Worm (Caenorhabditis elegans) whole organism, mixed stage, embryonic: ENCODE measurements around the gene R04B5.11.

Experiments
- M03D4.4 ChIP-seq: sonication (generic microtip); optimal IDR thresholded peaks from 2 replicates; lab custom pipeline; 2017; ENCODE audit warnings: mild to moderate bottlenecking, missing genetic modification characterization, missing compliant biosample characterization
- bed-3 ChIP-seq: fragments of 200-800 bp; sonication (Bioruptor generic); optimal IDR thresholded peaks from 3 replicates; lab custom pipeline; 2018; ENCODE audit warnings: mild to moderate bottlenecking, missing genetic modification characterization, moderate library complexity, missing compliant biosample characterization
- ceh-39 ChIP-seq: fragments of 150-350 bp; optimal IDR thresholded peaks from 2 replicates; lab custom pipeline; 2014; ENCODE audit warnings: missing biosample characterization, missing genetic modification characterization
- ceh-43 ChIP-seq: fragments of 200-800 bp; sonication (Bioruptor generic); optimal IDR thresholded peaks from 2 replicates; lab custom pipeline; 2018; ENCODE audit warnings: mild to moderate bottlenecking, missing genetic modification characterization, moderate library complexity, missing compliant biosample characterization
- ces-1 ChIP-seq: fragments of 150-350 bp; optimal IDR thresholded peaks from 2 replicates; lab custom pipeline; 2014; ENCODE audit warnings: missing biosample characterization, missing genetic modification reagents, missing genetic modification characterization
- cnd-1 ChIP-seq: fragments of 200-800 bp; sonication (Bioruptor generic); optimal IDR thresholded peaks from 2 replicates; lab custom pipeline; 2018; ENCODE audit warnings: mild to moderate bottlenecking, missing genetic modification characterization, missing compliant biosample characterization
- elt-3 ChIP-seq: fragments of 150-350 bp; optimal IDR thresholded peaks from 2 replicates; lab custom pipeline; 2014; ENCODE audit warnings: missing biosample characterization, missing genetic modification characterization
- flh-1 ChIP-seq: fragments of 200-800 bp; sonication (Bioruptor generic); optimal IDR thresholded peaks from 2 replicates; lab custom pipeline; 2018; ENCODE audit warnings: mild to moderate bottlenecking, missing genetic modification characterization, moderate library complexity, missing compliant biosample characterization
- ham-2 ChIP-seq: fragments of 200-800 bp; sonication (Bioruptor generic); optimal IDR thresholded peaks from 2 replicates; lab custom pipeline; 2018; ENCODE audit warnings: mild to moderate bottlenecking, missing genetic modification characterization, missing compliant biosample characterization
- hlh-1 ChIP-seq: fragments of 150-350 bp; optimal IDR thresholded peaks from 2 replicates; lab custom pipeline; 2014; ENCODE audit warnings: missing biosample characterization, missing genetic modification reagents, missing genetic modification characterization
- lin-13 ChIP-seq: fragments of 150-350 bp; optimal IDR thresholded peaks from 2 replicates; lab custom pipeline; 2014; ENCODE audit warnings: missing biosample characterization, missing genetic modification characterization
- lin-32 ChIP-seq: fragments of 200-800 bp; sonication (Bioruptor generic); optimal IDR thresholded peaks from 2 replicates; lab custom pipeline; 2018; ENCODE audit warnings: mild to moderate bottlenecking, missing genetic modification characterization, missing compliant biosample characterization
- mab-5 ChIP-seq: fragments of 150-350 bp; optimal IDR thresholded peaks from 2 replicates; lab custom pipeline; 2014; ENCODE audit warnings: missing biosample characterization, missing genetic modification characterization
- mep-1 ChIP-seq: fragments of 150-350 bp; optimal IDR thresholded peaks from 2 replicates; lab custom pipeline; 2017; ENCODE audit warnings: missing biosample characterization, missing genetic modification reagents, missing genetic modification characterization, inconsistent platforms
- mls-2 ChIP-seq: sonication (generic microtip); optimal IDR thresholded peaks from 2 replicates; lab custom pipeline; 2016; ENCODE audit warnings: mild to moderate bottlenecking, missing genetic modification characterization, moderate library complexity, missing compliant biosample characterization
- nhr-12 ChIP-seq: fragments of 150-350 bp; optimal IDR thresholded peaks from 2 replicates; lab custom pipeline; 2014; ENCODE audit warnings: missing biosample characterization, missing genetic modification characterization
- nhr-2 ChIP-seq: fragments of 150-350 bp; optimal IDR thresholded peaks from 2 replicates; lab custom pipeline; 2014; ENCODE audit warnings: missing biosample characterization, missing genetic modification characterization
- nhr-237 ChIP-seq: fragments of 150-350 bp; optimal IDR thresholded peaks from 2 replicates; lab custom pipeline; 2014; ENCODE audit warnings: missing biosample characterization, missing genetic modification characterization
- nhr-28 ChIP-seq: fragments of 150-350 bp; optimal IDR thresholded peaks from 2 replicates; lab custom pipeline; 2014; ENCODE audit warnings: missing biosample characterization, missing genetic modification characterization
- nhr-76 ChIP-seq: sonication (generic microtip); optimal IDR thresholded peaks from 2 replicates; lab custom pipeline; 2017; ENCODE audit warnings: missing biosample characterization, missing genetic modification characterization
- pha-4 ChIP-seq: fragments of 150-350 bp; optimal IDR thresholded peaks from 2 replicates; lab custom pipeline; 2018; ENCODE audit warnings: missing biosample characterization, missing genetic modification reagents, missing genetic modification characterization
- sem-2 ChIP-seq: fragments of 200-800 bp; sonication (Bioruptor generic); optimal IDR thresholded peaks from 2 replicates; lab custom pipeline; 2018; ENCODE audit warnings: mild to moderate bottlenecking, missing genetic modification characterization, missing compliant biosample characterization
- snpc-4 ChIP-seq: fragments of 150-350 bp; optimal IDR thresholded peaks from 2 replicates; lab custom pipeline; 2014; ENCODE audit warnings: missing biosample characterization, missing genetic modification characterization
- sptf-1 ChIP-seq: sonication (generic microtip); optimal IDR thresholded peaks from 2 replicates; lab custom pipeline; 2017; ENCODE audit warnings: mild to moderate bottlenecking, missing genetic modification characterization, moderate library complexity, missing compliant biosample characterization
- tbx-8 ChIP-seq: fragments of 200-800 bp; sonication (Bioruptor generic); optimal IDR thresholded peaks from 2 replicates; lab custom pipeline; 2018; ENCODE audit warnings: mild to moderate bottlenecking, missing genetic modification characterization, moderate library complexity, missing compliant biosample characterization
- unc-120 ChIP-seq: sonication (generic microtip); optimal IDR thresholded peaks from 2 replicates; lab custom pipeline; 2017; ENCODE audit warnings: missing genetic modification characterization, missing compliant biosample characterization; ENCODE audit not compliant: poor library complexity, severe bottlenecking
- unc-39 ChIP-seq: fragments of 150-350 bp; optimal IDR thresholded peaks from 2 replicates; lab custom pipeline; 2014; ENCODE audit warnings: missing biosample characterization, missing genetic modification characterization
- unc-62 ChIP-seq: fragments of 150-350 bp; optimal IDR thresholded peaks from 2 replicates; lab custom pipeline; 2014; ENCODE audit warnings: missing biosample characterization, missing genetic modification reagents, missing genetic modification characterization
- zip-8 ChIP-seq: fragments of 150-350 bp; optimal IDR thresholded peaks from 2 replicates; lab custom pipeline; 2014; ENCODE audit warnings: missing biosample characterization, missing genetic modification characterization
- ztf-11 ChIP-seq: fragments of 150-350 bp; optimal IDR thresholded peaks from 2 replicates; lab custom pipeline; 2014; ENCODE audit warnings: missing biosample characterization, missing genetic modification characterization

R04B5.11 gene

ce11 chrV:10072721-10073120, 18.3 kb downstream of the R04B5.11 start:
- TF ChIP-seq bed-3 (GFP tag; lab: Kevin White, UChicago) (no peak), nhr-28 (tag; lab: Kevin White, UChicago) (no peak), nhr-2 (tag; lab: Kevin White, UChicago) (no peak)

- TF ChIP-seq mab-5 (tag; lab: Kevin White, UChicago): no peak
- TF ChIP-seq zip-8 (tag; lab: Kevin White, UChicago): no peak
- no peak for TF ChIP-seq lin-32 (GFP tag; lab: Kevin White, UChicago)
- TF ChIP-seq ces-1 (GFP tag; lab: Kevin White, UChicago): no peak
- no peak for TF ChIP-seq unc-62 (GFP tag; lab: Kevin White, UChicago)
- TF ChIP-seq ceh-43: no peak
- no peak for TF ChIP-seq nhr-28 (tag; lab: Kevin White, UChicago)
- no peak for TF ChIP-seq hlh-1
- TF ChIP-seq lin-13: no peak
- TF ChIP-seq pha-4 (tag; lab: Kevin White, UChicago): no peak
- TF ChIP-seq flh-1 (GFP tag; lab: Kevin White, UChicago): no peak
- no peak for TF ChIP-seq sem-2 (GFP tag; lab: Kevin White, UChicago)
- TF ChIP-seq nhr-12 (tag; lab: Kevin White, UChicago): no peak
- no peak for TF ChIP-seq snpc-4 (tag; lab: Kevin White, UChicago)
- no peak for TF ChIP-seq mep-1 (tag; lab: Kevin White, UChicago)
- no peak for TF ChIP-seq sptf-1
These were observed 20.5 kb downstream of the R04B5.11 start, which contains the start of gene nhr-192 for ce11 chrV:10070541-10070940. TSS of gene nhr-192 (minus strand) at chrV:10070641.

ce11 chrV:10066769-10067168, 24.3 kb downstream of the R04B5.11 start, which contains the start of gene npr-39:
TSS of gene npr-39 (plus strand) at chrV:10067069.
- TF ChIP-seq hlh-1 (no peak), ceh-43 (no peak), tbx-8 (GFP tag; lab: Kevin White, UChicago) (no peak), nhr-237 (tag; lab: Kevin White, UChicago) (no peak), elt-3 (tag; lab: Kevin White, UChicago) (no peak), cnd-1 (tag; lab: Kevin White, UChicago) (no peak), zip-8 (tag; lab: Kevin White, UChicago) (no peak), nhr-76 (tag; lab: Kevin White, UChicago) (no peak), ham-2 (no peak), lin-13 (no peak), unc-39 (no peak), mep-1 (tag; lab: Kevin White, UChicago) (no peak), snpc-4 (tag; lab: Kevin White, UChicago) (no peak), ceh-39 (tag; lab: Kevin White, UChicago) (no peak), unc-62 (GFP tag; lab: Kevin White, UChicago) (no peak), nhr-12 (tag; lab: Kevin White, UChicago) (no peak)

- TF ChIP-seq M03D4.4: no peak
- no peak for TF ChIP-seq pha-4 (tag; lab: Kevin White, UChicago)
- TF ChIP-seq ztf-11 (tag; lab: Kevin White, UChicago): no peak
- TF ChIP-seq nhr-2 (tag; lab: Kevin White, UChicago): no peak
- TF ChIP-seq mls-2: no peak
- TF ChIP-seq ham-2: no peak
- no peak for TF ChIP-seq lin-32 (GFP tag; lab: Kevin White, UChicago)
- TF ChIP-seq snpc-4 (tag; lab: Kevin White, UChicago): no peak
- no peak for TF ChIP-seq mep-1 (tag; lab: Kevin White, UChicago)
- TF ChIP-seq unc-120: no peak
- no peak for TF ChIP-seq unc-62 (GFP tag; lab: Kevin White, UChicago)
These were observed 25.4 kb downstream of the R04B5.11 start for ce11 chrV:10065679-10066078.

- no peak for TF ChIP-seq snpc-4 (tag; lab: Kevin White, UChicago)
- TF ChIP-seq bed-3 (GFP tag; lab: Kevin White, UChicago): no peak
- no peak for TF ChIP-seq lin-13
- no peak for TF ChIP-seq unc-62 (GFP tag; lab: Kevin White, UChicago)
- TF ChIP-seq unc-39: no peak
- no peak for TF ChIP-seq ceh-43
- TF ChIP-seq mep-1 (tag; lab: Kevin White, UChicago): no peak
- TF ChIP-seq sem-2 (GFP tag; lab: Kevin White, UChicago): no peak
- TF ChIP-seq tbx-8 (GFP tag; lab: Kevin White, UChicago): no peak
These were observed 26.8 kb downstream of the R04B5.11 start, which contains the start of gene fipr-13 for ce11 chrV:10064221-10064620. TSS of gene fipr-13 (plus strand) at chrV:10064521.
